Fruit fly (Drosophila melanogaster) whole organism, embryonic: ENCODE results near the gene CG8191.

Experiments used
- Abd-B ChIP-seq: fragments of 200-800 bp; sonication (Bioruptor generic); optimal IDR thresholded peaks from 2 replicates; lab custom pipeline; 2018; ENCODE audit warnings: missing biosample characterization, mild to moderate bottlenecking, missing genetic modification characterization, moderate library complexity
- Adf1 ChIP-seq: fragments of 200-800 bp; sonication (Bioruptor generic); IDR thresholded peaks from 2 replicates; pipeline ENCODE4 v1.3.6; 2022; ENCODE audit warnings: missing biosample characterization, missing genetic modification characterization
- CG10565 ChIP-seq: fragments of 200-800 bp; sonication (Bioruptor generic); optimal IDR thresholded peaks from 3 replicates; lab custom pipeline; 2016; ENCODE audit warnings: missing biosample characterization, mild to moderate bottlenecking, missing genetic modification characterization
- CG10979 ChIP-seq: fragments of 200-800 bp; sonication (Bioruptor generic); optimal IDR thresholded peaks from 2 replicates; lab custom pipeline; 2018; ENCODE audit warnings: missing biosample characterization, mild to moderate bottlenecking, missing genetic modification characterization, moderate library complexity
- CG11247 ChIP-seq: fragments of 200-800 bp; sonication (Bioruptor generic); IDR thresholded peaks from 2 replicates; pipeline ENCODE4 v1.3.6; 2022; ENCODE audit warnings: missing biosample characterization, missing genetic modification characterization
- CG11560 ChIP-seq: fragments of 200-800 bp; sonication (Bioruptor generic); IDR thresholded peaks from 3 replicates; pipeline ENCODE4 v1.3.6; 2022; ENCODE audit warnings: missing biosample characterization, missing genetic modification characterization
- CG1233 ChIP-seq: fragments of 200-800 bp; sonication (Bioruptor generic); optimal IDR thresholded peaks from 4 replicates; lab custom pipeline; 2018; ENCODE audit warnings: missing biosample characterization, mild to moderate bottlenecking, missing genetic modification characterization
- CG12391 ChIP-seq: fragments of 200-800 bp; sonication (Bioruptor generic); optimal IDR thresholded peaks from 3 replicates; lab custom pipeline; 2018; ENCODE audit warnings: missing biosample characterization, mild to moderate bottlenecking, missing genetic modification characterization, moderate library complexity
- CG18011 ChIP-seq: fragments of 200-800 bp; sonication (Bioruptor generic); optimal IDR thresholded peaks from 2 replicates; lab custom pipeline; 2017; ENCODE audit warnings: missing biosample characterization, missing genetic modification characterization, mild to moderate bottlenecking, moderate library complexity, missing genotype
- CG30403 ChIP-seq: fragments of 200-800 bp; sonication (Bioruptor generic); optimal IDR thresholded peaks from 3 replicates; lab custom pipeline; 2016; ENCODE audit warnings: missing biosample characterization, missing genetic modification characterization
- CG31441 ChIP-seq: fragments of 200-800 bp; sonication (Bioruptor generic); IDR thresholded peaks from 2 replicates; pipeline ENCODE4 v1.3.6; 2022; ENCODE audit warnings: missing biosample characterization, missing genetic modification characterization
- CG32767 ChIP-seq: fragments of 200-800 bp; sonication (Bioruptor generic); IDR thresholded peaks from 2 replicates; pipeline ENCODE4 v1.3.6; 2022; ENCODE audit warnings: missing biosample characterization, missing genetic modification characterization
- CG33213 ChIP-seq: fragments of 200-800 bp; sonication (Bioruptor generic); optimal IDR thresholded peaks from 3 replicates; lab custom pipeline; 2016; ENCODE audit warnings: missing biosample characterization, missing genetic modification characterization
- CG4617 ChIP-seq: fragments of 200-800 bp; sonication (Bioruptor generic); optimal IDR thresholded peaks from 3 replicates; lab custom pipeline; 2016; ENCODE audit warnings: missing biosample characterization, missing genetic modification characterization, borderline replicate concordance
- CG5245 ChIP-seq: fragments of 200-800 bp; sonication (Bioruptor generic); optimal IDR thresholded peaks from 3 replicates; lab custom pipeline; 2016; ENCODE audit warnings: missing biosample characterization, missing genetic modification characterization
- CG6654 ChIP-seq: fragments of 200-800 bp; sonication (Bioruptor generic); optimal IDR thresholded peaks from 2 replicates; lab custom pipeline; 2017; ENCODE audit warnings: missing biosample characterization, mild to moderate bottlenecking, missing genetic modification characterization
- CG6689 ChIP-seq: fragments of 200-800 bp; sonication (Bioruptor generic); IDR thresholded peaks from 2 replicates; pipeline ENCODE4 v1.3.6; 2022; ENCODE audit warnings: missing biosample characterization, missing genetic modification characterization
- CG7372 ChIP-seq: fragments of 200-800 bp; sonication (Bioruptor generic); IDR thresholded peaks from 2 replicates; pipeline ENCODE4 v1.3.6; 2022; ENCODE audit warnings: missing biosample characterization, missing genetic modification characterization
- CG7556 ChIP-seq: fragments of 200-800 bp; sonication (Bioruptor generic); optimal IDR thresholded peaks from 2 replicates; lab custom pipeline; 2017; ENCODE audit warnings: missing biosample characterization, mild to moderate bottlenecking, missing genetic modification characterization
- Dfd ChIP-seq, 2 experiments: fragments of >200 bp; optimal IDR thresholded peaks; 2 replicates each; lab custom pipeline; 2017; ENCODE audit warnings: missing biosample characterization in 2 of 2, missing genetic modification characterization in 2 of 2
- Dll ChIP-seq: fragments of 200-800 bp; sonication (Bioruptor generic); IDR thresholded peaks from 4 replicates; pipeline ENCODE4 v1.3.6; 2022; ENCODE audit warnings: missing biosample characterization, missing genetic modification characterization; ENCODE audit not compliant: partially characterized antibody
- Doc3 ChIP-seq: fragments of 200-800 bp; sonication (Bioruptor generic); IDR thresholded peaks from 3 replicates; pipeline ENCODE4 v1.3.6; 2022; ENCODE audit warnings: missing biosample characterization, missing genetic modification characterization; ENCODE audit not compliant: partially characterized antibody
- ERR ChIP-seq: fragments of 200-800 bp; sonication (Bioruptor generic); optimal IDR thresholded peaks from 2 replicates; lab custom pipeline; 2016; ENCODE audit warnings: missing biosample characterization, missing genetic modification characterization
- Eip74EF ChIP-seq, 2 experiments: fragments of 200-800 bp in 1 of 2; fragments of >200 bp in 1 of 2; sonication (Bioruptor generic) in 1 of 2; optimal IDR thresholded peaks; 2 replicates each; lab custom pipeline; 2017 to 2019; ENCODE audit warnings: missing biosample characterization in 2 of 2, missing genetic modification characterization in 2 of 2, mild to moderate bottlenecking in 1 of 2, moderate library complexity in 1 of 2
- Ets65A ChIP-seq: fragments of 200-800 bp; sonication (Bioruptor generic); peaks from one replicate; lab custom pipeline; 2016; ENCODE audit warnings: missing biosample characterization, missing genetic modification characterization
- HLH4C ChIP-seq: fragments of 200-800 bp; sonication (Bioruptor generic); IDR thresholded peaks from 3 replicates; pipeline ENCODE4 v1.3.6; 2022; ENCODE audit warnings: missing biosample characterization, missing genetic modification characterization; ENCODE audit not compliant: partially characterized antibody
- Hr3 ChIP-seq: fragments of 200-800 bp; sonication (Bioruptor generic); optimal IDR thresholded peaks from 3 replicates; lab custom pipeline; 2016; ENCODE audit warnings: missing biosample characterization, missing genetic modification characterization
- Med ChIP-seq: fragments of 200-800 bp; sonication (Bioruptor generic); peaks from one replicate; lab custom pipeline; 2016; ENCODE audit warnings: missing biosample characterization, missing genetic modification characterization, mild to moderate bottlenecking, inconsistent platforms, moderate library complexity
- Mes4 ChIP-seq: fragments of 200-800 bp; sonication (Bioruptor generic); optimal IDR thresholded peaks from 2 replicates; lab custom pipeline; 2016; ENCODE audit warnings: missing biosample characterization, missing genetic modification characterization
- Mrtf ChIP-seq: fragments of 200-800 bp; sonication (Bioruptor generic); IDR thresholded peaks from 3 replicates; pipeline ENCODE4 v1.3.6; 2022; ENCODE audit warnings: missing biosample characterization, missing genetic modification characterization
- Myb ChIP-seq: fragments of 200-800 bp; sonication (Bioruptor generic); optimal IDR thresholded peaks from 2 replicates; lab custom pipeline; 2016; ENCODE audit warnings: missing biosample characterization, missing genetic modification characterization
- Nf-YC ChIP-seq: fragments of 200-800 bp; optimal IDR thresholded peaks from 3 replicates; lab custom pipeline; 2019; ENCODE audit warnings: missing biosample characterization, mild to moderate bottlenecking, missing genetic modification characterization, moderate library complexity
- Vsx1 ChIP-seq: fragments of 200-800 bp; sonication (Bioruptor generic); optimal IDR thresholded peaks from 2 replicates; lab custom pipeline; 2017; ENCODE audit warnings: missing biosample characterization, mild to moderate bottlenecking, missing genetic modification characterization, missing genetic modification reagents
- ab ChIP-seq: fragments of 200-800 bp; sonication (Bioruptor generic); optimal IDR thresholded peaks from 2 replicates; lab custom pipeline; 2016; ENCODE audit warnings: missing biosample characterization, missing genetic modification characterization
- al ChIP-seq: fragments of 200-800 bp; sonication (Bioruptor generic); IDR thresholded peaks from 2 replicates; pipeline ENCODE4 v1.3.6; 2022; ENCODE audit warnings: missing biosample characterization, missing genetic modification characterization
- cg ChIP-seq: fragments of 200-800 bp; sonication (Bioruptor generic); optimal IDR thresholded peaks from 3 replicates; lab custom pipeline; 2019; ENCODE audit warnings: missing biosample characterization, mild to moderate bottlenecking, missing genetic modification characterization, moderate library complexity
- corto ChIP-seq: fragments of 200-800 bp; sonication (Bioruptor generic); optimal IDR thresholded peaks from 2 replicates; lab custom pipeline; 2016; ENCODE audit warnings: missing biosample characterization, mild to moderate bottlenecking, missing genetic modification characterization, moderate library complexity
- dan ChIP-seq: fragments of 200-800 bp; sonication (Bioruptor generic); IDR thresholded peaks from 2 replicates; pipeline ENCODE4 v1.3.6; 2022; ENCODE audit warnings: missing biosample characterization, missing genetic modification characterization
- emc ChIP-seq: fragments of 200-800 bp; sonication (Bioruptor generic); optimal IDR thresholded peaks from 2 replicates; lab custom pipeline; 2016; ENCODE audit warnings: missing biosample characterization, missing genetic modification characterization
- fu2 ChIP-seq: fragments of 200-800 bp; sonication (Bioruptor generic); optimal IDR thresholded peaks from 2 replicates; lab custom pipeline; 2016; ENCODE audit warnings: missing biosample characterization, missing genetic modification characterization
- maf-S ChIP-seq: fragments of 200-800 bp; sonication (Bioruptor generic); optimal IDR thresholded peaks from 2 replicates; lab custom pipeline; 2016; ENCODE audit warnings: missing biosample characterization, missing genetic modification characterization
- onecut ChIP-seq: fragments of 200-800 bp; sonication (Bioruptor generic); IDR thresholded peaks from 2 replicates; pipeline ENCODE4 v1.3.6; 2022; ENCODE audit warnings: missing biosample characterization, missing genetic modification characterization
- pho ChIP-seq: fragments of 200-800 bp; sonication (Bioruptor generic); optimal IDR thresholded peaks from 2 replicates; lab custom pipeline; 2016; ENCODE audit warnings: missing biosample characterization, missing genetic modification characterization
- pita ChIP-seq: fragments of 200-800 bp; sonication (Bioruptor generic); optimal IDR thresholded peaks from 2 replicates; lab custom pipeline; 2017; ENCODE audit warnings: missing biosample characterization, mild to moderate bottlenecking, missing genetic modification characterization
- sna ChIP-seq: fragments of 200-800 bp; sonication (Bioruptor generic); IDR thresholded peaks from 2 replicates; pipeline ENCODE4 v1.3.6; 2022; ENCODE audit warnings: missing biosample characterization, missing genetic modification characterization; ENCODE audit not compliant: partially characterized antibody
- ssp ChIP-seq: fragments of 200-800 bp; sonication (Bioruptor generic); IDR thresholded peaks from 2 replicates; pipeline ENCODE4 v1.3.6; 2022; ENCODE audit warnings: missing biosample characterization, missing genetic modification characterization
- sug ChIP-seq: fragments of 200-800 bp; optimal IDR thresholded peaks from 2 replicates; lab custom pipeline; 2019; ENCODE audit warnings: missing biosample characterization, mild to moderate bottlenecking, missing genetic modification characterization, moderate library complexity
- vnd ChIP-seq: fragments of 200-800 bp; sonication (Bioruptor generic); IDR thresholded peaks from 3 replicates; pipeline ENCODE4 v1.3.6; 2022; ENCODE audit warnings: missing biosample characterization, missing genetic modification characterization; ENCODE audit not compliant: partially characterized antibody
- wdn ChIP-seq: fragments of 200-800 bp; sonication (Bioruptor generic); IDR thresholded peaks from 2 replicates; pipeline ENCODE4 v1.3.6; 2022; ENCODE audit warnings: missing biosample characterization, missing genetic modification characterization
- zen ChIP-seq: fragments of 200-800 bp; sonication (Bioruptor generic); optimal IDR thresholded peaks from 3 replicates; lab custom pipeline; 2018; ENCODE audit warnings: missing biosample characterization, mild to moderate bottlenecking, missing genetic modification characterization, moderate library complexity

CG8191 gene

DNA sequence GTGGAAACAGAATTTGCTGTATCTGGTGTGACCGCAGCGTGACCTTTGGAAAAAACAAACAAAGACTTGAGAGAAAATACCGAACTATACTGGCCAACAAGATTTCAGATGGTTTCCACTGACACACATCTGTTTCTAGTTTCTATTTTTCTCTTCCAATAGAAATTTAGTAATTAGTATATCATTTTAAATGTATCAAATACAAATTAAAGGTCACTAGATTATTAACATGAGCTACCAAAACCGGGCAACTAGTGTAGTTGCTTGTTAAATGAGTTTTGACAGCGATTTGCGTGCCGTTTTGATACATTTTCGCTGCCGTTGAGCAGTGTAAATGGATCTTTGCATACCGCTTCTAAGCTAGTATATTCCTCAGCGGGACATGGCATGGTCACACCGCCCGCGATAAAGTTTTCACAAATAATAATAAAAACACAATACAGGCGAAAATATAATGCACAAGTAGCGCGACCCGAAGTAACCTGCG is 28.2 kb upstream of the CG8191 start, which contains the start of the genes Pis and Hap40 (continued):
- TF ChIP-seq CG11247 (GFP tag; lab: Robert Waterston, UW) (peak; percentile 50; the same call in 1 of the 2 replicates), CG7372 (GFP tag; lab: Robert Waterston, UW) (peak; percentile 49; the same call in 1 of the 2 replicates), CG5245 (peak; percentile 10), Vsx1 (GFP tag; lab: Kevin White, UChicago) (no peak), Doc3 (no peak), CG4617 (GFP tag; lab: Kevin White, UChicago) (peak; percentile 77), ssp (GFP tag; lab: Robert Waterston, UW) (peak; percentile 94), sna (no peak), CG11560 (peak; percentile 65; the same call in 2 of the 3 replicates), Ets65A (GFP tag; lab: Kevin White, UChicago) (peak; percentile 95), corto (GFP tag; lab: Kevin White, UChicago) (no peak), dan (GFP tag; lab: Robert Waterston, UW) (no peak; the same call in 1 of the 2 replicates), pho (peak; percentile 62), Hr3 (GFP tag; lab: Kevin White, UChicago) (peak; percentile 72), CG30403 (GFP tag; lab: Kevin White, UChicago) (peak; percentile 86), CG10565 (no peak), ab (GFP tag; lab: Kevin White, UChicago) (no peak), CG12391 (tag; lab: Kevin White, UChicago) (peak; percentile 81), Med (GFP tag; lab: Kevin White, UChicago) (peak; percentile 87), ERR (GFP tag; lab: Kevin White, UChicago) (no peak), al (GFP tag; lab: Robert Waterston, UW) (peak; percentile 58), Adf1 (GFP tag; lab: Robert Waterston, UW) (0 out of 2 replicates have a peak, but pooled peaks have one; percentile 24), cg (GFP tag; lab: Kevin White, UChicago) (no peak), CG31441 (GFP tag; lab: Robert Waterston, UW) (peak; percentile 75), maf-S (GFP tag; lab: Kevin White, UChicago) (peak; percentile 0), Eip74EF (GFP tag; optimal IDR thresholded peaks at IDR 0.05; lab: Kevin White, UChicago) (peak in 1 of 2 experiments; percentile 27), Dll (GFP tag; lab: Robert Waterston, UW) (no peak), sug (tag; lab: Kevin White, UChicago) (peak; percentile 80), Myb (peak; percentile 18), vnd (GFP tag; lab: Robert Waterston, UW) (no peak), Abd-B (GFP tag; lab: Kevin White, UChicago) (peak; percentile 89), onecut (GFP tag; lab: Robert Waterston, UW) (peak; percentile 41), CG10979 (peak; percentile 67), CG6689 (peak; percentile 78), CG1233 (GFP tag; lab: Kevin White, UChicago) (peak; percentile 37), CG18011 (GFP tag; lab: Kevin White, UChicago) (no peak), CG7556 (GFP tag; lab: Kevin White, UChicago) (peak; percentile 47), Nf-YC (tag; lab: Kevin White, UChicago) (peak; percentile 64), pita (GFP tag; lab: Kevin White, UChicago) (no peak), emc (GFP tag; lab: Kevin White, UChicago) (no peak), Mrtf (peak; percentile 67), Dfd (GFP tag; optimal IDR thresholded peaks at IDR 0.05; lab: Kevin White, UChicago) (peak in 1 of 2 experiments; percentile 13), zen (peak; percentile 72), HLH4C (GFP tag; lab: Robert Waterston, UW) (no peak), CG32767 (GFP tag; lab: Robert Waterston, UW) (peak; percentile 27; the same call in 1 of the 2 replicates), CG6654 (GFP tag; lab: Kevin White, UChicago) (no peak), fu2 (GFP tag; lab: Kevin White, UChicago) (peak; percentile 60), wdn (peak; percentile 29; the same call in 1 of the 2 replicates), CG33213 (no peak), Mes4 (GFP tag; lab: Kevin White, UChicago) (no peak)
